Fruit fly (Drosophila melanogaster): Measurements from ENCODE around the gene rudhira.

rudhira gene

dm6 chrX:11792415-11793328 lies 24.0 kb upstream of the rudhira start, which contains the start of gene CkIIbeta (continued):
- TF ChIP-seq CG11093 (GFP tag; IDR thresholded peaks at IDR 0.05) (no peak), salm (tag; optimal IDR thresholded peaks at IDR 0.05) (no peak), CG8281 (tag; optimal IDR thresholded peaks at IDR 0.05) (no peak), tna (GFP tag; IDR thresholded peaks at IDR 0.05; ENCODE audit: partially characterized antibody) (peak; percentile 90), CG4404 (GFP tag; IDR thresholded peaks at IDR 0.05) (no peak), CG5180 (GFP tag; optimal IDR thresholded peaks at IDR 0.05) (no peak), CG17328 (GFP tag; IDR thresholded peaks at IDR 0.05) (peak; percentile 35; the same call in 1 of the 2 replicates), Mrtf (GFP tag; IDR thresholded peaks at IDR 0.05) (no peak), cad (GFP tag; optimal IDR thresholded peaks at IDR 0.05) (no peak), H15 (GFP tag; IDR thresholded peaks at IDR 0.05) (no peak; the same call in 2 of the 3 replicates), CG9437 (GFP tag; optimal IDR thresholded peaks at IDR 0.05) (peak; percentile 0), Xrp1 (GFP tag; IDR thresholded peaks at IDR 0.05) (peak; percentile 37; the same call in 1 of the 2 replicates), CkIIα-i1 (GFP tag; IDR thresholded peaks at IDR 0.05) (no peak), inv (GFP tag; IDR thresholded peaks at IDR 0.05; ENCODE audit: partially characterized antibody) (peak; percentile 97), bbx (GFP tag; IDR thresholded peaks at IDR 0.05; ENCODE audit: partially characterized antibody) (peak; percentile 97), Sox102F (GFP tag; optimal IDR thresholded peaks at IDR 0.05) (no peak), CG18262 (tag; optimal IDR thresholded peaks at IDR 0.05) (peak; percentile 4), CG11247 (GFP tag; IDR thresholded peaks at IDR 0.05) (no peak), CoRest (tag; optimal IDR thresholded peaks at IDR 0.05) (peak; percentile 35), zen2 (GFP tag; IDR thresholded peaks at IDR 0.05; ENCODE audit: partially characterized antibody) (peak; percentile 90; the same call in 2 of the 3 replicates), mld (GFP tag; IDR thresholded peaks at IDR 0.05; ENCODE audit: partially characterized antibody) (peak; percentile 92), Abd-B (GFP tag; optimal IDR thresholded peaks at IDR 0.05) (peak; percentile 76), toy (GFP tag; IDR thresholded peaks at IDR 0.05) (no peak), Hey (tag; optimal IDR thresholded peaks at IDR 0.05) (no peak), Elba2 (GFP tag; optimal IDR thresholded peaks at IDR 0.05) (no peak), CG2199 (GFP tag; IDR thresholded peaks at IDR 0.05) (no peak), ftz-f1 (GFP tag; optimal IDR thresholded peaks at IDR 0.05) (no peak), CG11723 (GFP tag; optimal IDR thresholded peaks at IDR 0.05) (no peak), tll (GFP tag; optimal IDR thresholded peaks at IDR 0.05) (peak in 1 of 2 experiments; percentile 61), repo (GFP tag; optimal IDR thresholded peaks at IDR 0.05) (peak; percentile 38), CG10274 (GFP tag; optimal IDR thresholded peaks at IDR 0.05) (no peak), mam (GFP tag; optimal IDR thresholded peaks at IDR 0.05) (peak; percentile 71), gro (GFP tag; optimal IDR thresholded peaks at IDR 0.05) (peak; percentile 47), CG18011 (GFP tag; optimal IDR thresholded peaks at IDR 0.05) (no peak), CG7987 (GFP tag; optimal IDR thresholded peaks at IDR 0.05) (no peak), Sox100B (GFP tag; optimal IDR thresholded peaks at IDR 0.05) (no peak), dmrt11E (tag; optimal IDR thresholded peaks at IDR 0.05) (peak; percentile 5), peb (GFP tag; IDR thresholded peaks at IDR 0.05) (no peak), CG3838 (GFP tag; optimal IDR thresholded peaks at IDR 0.05) (no peak), Dad (GFP tag; optimal IDR thresholded peaks at IDR 0.05) (peak; percentile 41), cwo (GFP tag; optimal IDR thresholded peaks at IDR 0.05) (no peak), CG11456 (GFP tag; IDR thresholded peaks at IDR 0.05) (peak; percentile 74), CG12236 (GFP tag; optimal IDR thresholded peaks at IDR 0.05) (no peak), Dip2 (GFP tag; IDR thresholded peaks at IDR 0.05) (no peak), pum (GFP tag; optimal IDR thresholded peaks at IDR 0.05) (peak; percentile 57), Sin3A (optimal IDR thresholded peaks at IDR 0.05) (peak; percentile 92), ci (GFP tag; IDR thresholded peaks at IDR 0.05) (peak; percentile 61; the same call in 2 of the 3 replicates), caup (GFP tag; optimal IDR thresholded peaks at IDR 0.05; ENCODE audit: severe bottlenecking) (no peak)

Measured in whole organism, embryonic.